Fruit fly (Drosophila melanogaster) whole organism: ENCODE results near the gene CG33494.

Experiments
- CG8478 ChIP-seq: fragments of >200 bp; optimal IDR thresholded peaks from 2 replicates; lab custom pipeline; 2018; ENCODE audit warnings: inconsistent platforms
- Dll ChIP-seq: fragments of >200 bp; optimal IDR thresholded peaks from 2 replicates; lab custom pipeline; 2017
- EcR ChIP-seq, 2 experiments: fragments of >200 bp; optimal IDR thresholded peaks; 2 replicates each; lab custom pipeline; 2017; ENCODE audit warnings: missing biosample characterization in 2 of 2, missing genetic modification characterization in 2 of 2, missing genetic modification reagents in 2 of 2
- pan ChIP-seq: fragments of >200 bp; optimal IDR thresholded peaks from 2 replicates; lab custom pipeline; 2017
- psq ChIP-seq: fragments of >200 bp; optimal IDR thresholded peaks from 2 replicates; lab custom pipeline; 2017
- usp ChIP-seq: fragments of >200 bp; optimal IDR thresholded peaks from 2 replicates; lab custom pipeline; 2017; ENCODE audit warnings: missing biosample characterization, missing genetic modification characterization, mixed read lengths

Gene CG33494

dm6 chr3R:25482463-25483173, 12.3 kb downstream of the CG33494 start, which contains the start of the genes XNP, CG42488 and CG5116:
Gene XNP, minus strand, starts transcription at chr3R:25482834.
Gene CG42488, plus strand, starts transcription at chr3R:25483098.
Gene CG5116, plus strand, starts transcription at chr3R:25483098.
- no peak for TF ChIP-seq CG8478
- TF ChIP-seq EcR (GFP tag; optimal IDR thresholded peaks at IDR 0.05; lab: Kevin White, UChicago) = no peak
- no peak for TF ChIP-seq pan (lab: Kevin White, UChicago)
- TF ChIP-seq Dll = no peak
- TF ChIP-seq psq (lab: Kevin White, UChicago) = no peak
- TF ChIP-seq usp (GFP tag; lab: Kevin White, UChicago) = no peak

- no peak for TF ChIP-seq CG8478
- no peak for TF ChIP-seq usp (GFP tag; lab: Kevin White, UChicago)
- no peak for TF ChIP-seq Dll
- TF ChIP-seq pan (lab: Kevin White, UChicago) = no peak
- no peak for TF ChIP-seq psq (lab: Kevin White, UChicago)
- TF ChIP-seq EcR (GFP tag; optimal IDR thresholded peaks at IDR 0.05; lab: Kevin White, UChicago) = no peak
Observed at dm6 chr3R:25476744-25477143, 18.2 kb downstream of the CG33494 start, which contains the start of the genes CG4553 and MED28. Gene CG4553, minus strand, starts transcription at chr3R:25476915. Gene MED28, plus strand, starts transcription at chr3R:25477003.

DNA sequence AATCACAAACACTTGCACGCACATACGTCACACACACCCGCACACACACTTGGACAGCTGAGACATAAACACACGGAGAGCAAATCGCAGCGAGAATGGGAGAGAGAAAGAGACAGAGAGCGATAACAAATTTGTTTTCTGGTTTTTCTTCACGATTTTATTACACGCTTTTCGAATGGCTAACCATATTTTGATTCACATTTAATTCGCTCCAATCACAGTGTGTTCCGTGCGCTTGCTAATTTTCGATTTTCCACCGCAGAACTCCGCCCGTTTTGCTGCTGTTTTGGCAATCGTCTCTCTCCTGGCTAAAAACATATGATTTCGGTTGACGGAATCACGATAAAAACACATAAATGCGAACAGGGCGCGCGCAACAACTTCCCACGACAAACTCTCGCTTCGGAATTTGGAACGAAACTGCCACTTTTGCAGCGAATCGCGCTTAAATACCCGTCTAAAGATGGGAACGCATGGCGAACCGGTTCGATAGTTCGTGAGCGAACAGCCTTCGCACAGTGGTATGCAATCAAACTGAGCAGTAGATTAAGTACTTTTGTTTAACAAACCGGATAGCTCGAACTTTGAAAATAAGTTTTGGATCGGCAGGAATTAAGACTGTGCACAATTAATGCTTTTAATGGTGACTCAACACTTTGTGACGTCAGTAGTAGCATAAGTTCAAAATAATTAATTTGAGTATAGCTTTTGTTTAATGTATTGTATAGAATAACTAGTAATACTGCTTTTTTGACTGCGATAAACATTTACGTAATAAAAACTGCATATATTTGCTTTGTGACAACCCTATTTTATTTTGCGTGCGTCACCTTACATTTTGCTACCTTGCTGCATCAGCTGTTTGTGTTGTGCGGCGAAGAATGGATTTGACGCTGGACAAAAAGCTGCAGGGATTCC, 22.1 kb downstream of the CG33494 start, which contains the start of the genes Fur1 and Vps33B:
Gene Fur1, minus strand, starts transcription at position 424 of the 918 bp plus-strand sequence.
Gene Vps33B, plus strand, starts transcription at position 856 of the 918 bp plus-strand sequence.
- no peak for TF ChIP-seq psq (lab: Kevin White, UChicago)

dm6 chr3R:25471853-25472634, 22.9 kb downstream of the CG33494 start:
- TF ChIP-seq usp (GFP tag; lab: Kevin White, UChicago) (no peak), Dll (no peak), EcR (GFP tag; optimal IDR thresholded peaks at IDR 0.05; lab: Kevin White, UChicago) (no peak), psq (lab: Kevin White, UChicago) (no peak), CG8478 (no peak), pan (lab: Kevin White, UChicago) (no peak)

DNA sequence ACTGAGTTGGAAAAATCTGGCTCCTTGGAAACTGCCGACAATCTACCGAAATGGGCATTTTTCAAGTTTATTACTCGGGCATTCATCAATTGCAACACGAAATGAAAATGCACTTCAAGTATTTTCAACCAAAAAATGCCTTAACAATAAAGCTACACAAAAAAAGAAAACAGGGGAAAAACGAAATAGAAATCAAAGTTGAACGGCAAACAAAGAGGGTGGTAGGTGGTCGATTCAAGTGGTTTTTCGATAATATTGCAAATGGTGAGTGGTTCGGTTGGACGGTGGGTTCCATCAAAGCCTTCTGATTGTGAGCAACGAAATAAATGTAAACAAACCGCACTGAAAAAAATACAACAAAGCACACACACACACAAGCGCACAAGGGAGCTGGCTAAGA, 28.8 kb downstream of the CG33494 start:
- TF ChIP-seq pan (lab: Kevin White, UChicago) = no peak
- TF ChIP-seq Dll = no peak
- TF ChIP-seq psq (lab: Kevin White, UChicago) = no peak
- TF ChIP-seq CG8478 = no peak

DNA sequence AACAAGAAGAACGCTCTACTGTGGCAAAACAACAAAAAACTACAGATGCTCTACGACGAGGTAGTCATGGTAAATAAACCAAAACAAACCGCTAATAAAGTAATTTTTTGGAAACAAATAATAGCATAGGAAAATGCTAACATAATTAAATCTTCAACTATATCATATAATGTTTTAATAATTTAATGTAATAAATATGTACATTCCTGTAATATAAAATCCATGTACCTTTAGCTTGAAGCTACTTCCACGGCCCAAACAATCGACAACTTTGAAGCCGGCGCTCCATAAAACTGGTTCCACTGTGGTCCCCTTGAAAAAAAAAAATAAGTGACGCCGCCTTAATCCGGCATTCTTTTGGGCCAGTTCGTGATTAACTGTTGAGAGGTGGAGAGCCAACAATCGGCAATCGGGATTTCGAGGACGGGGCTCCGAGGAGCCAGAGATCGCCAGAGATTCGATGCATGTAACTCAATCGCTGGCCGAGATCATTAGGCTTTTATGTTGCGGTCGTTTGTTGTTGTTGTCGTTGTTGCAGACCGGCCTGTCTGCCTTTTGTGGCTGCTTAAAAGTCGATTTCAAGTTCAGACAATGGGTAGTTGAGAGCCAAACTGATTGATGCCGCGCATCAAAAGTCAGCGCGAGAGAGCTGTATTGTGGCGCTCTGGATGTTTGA, 32.2 kb downstream of the CG33494 start:
- TF ChIP-seq CG8478 = no peak
- no peak for TF ChIP-seq EcR (GFP tag; optimal IDR thresholded peaks at IDR 0.05; lab: Kevin White, UChicago)
- TF ChIP-seq psq (lab: Kevin White, UChicago) = no peak
- no peak for TF ChIP-seq usp (GFP tag; lab: Kevin White, UChicago)
- TF ChIP-seq pan (lab: Kevin White, UChicago) = no peak
- TF ChIP-seq Dll = no peak

DNA sequence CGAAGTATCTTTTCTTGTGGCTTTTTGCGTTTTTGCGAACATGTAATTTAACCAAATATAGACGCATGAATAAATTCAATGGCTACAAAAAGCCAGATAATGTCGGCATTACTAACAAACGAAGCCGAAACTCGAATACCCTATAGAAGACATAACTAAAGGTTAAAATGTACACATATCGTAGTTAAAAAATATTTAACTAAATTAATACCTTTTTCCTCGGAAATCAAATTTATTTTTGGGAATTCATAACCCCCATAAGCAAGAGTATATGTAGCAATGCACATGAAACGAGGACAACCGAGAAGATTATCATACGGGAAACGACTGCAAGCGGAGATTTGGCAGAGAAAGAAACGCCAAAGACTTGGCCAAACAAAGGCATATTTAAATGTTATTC, 33.3 kb downstream of the CG33494 start:
- no peak for TF ChIP-seq Dll
- no peak for TF ChIP-seq psq (lab: Kevin White, UChicago)
- TF ChIP-seq EcR (GFP tag; optimal IDR thresholded peaks at IDR 0.05; lab: Kevin White, UChicago) = no peak
- TF ChIP-seq usp (GFP tag; lab: Kevin White, UChicago) = no peak
- TF ChIP-seq pan (lab: Kevin White, UChicago) = no peak

dm6 chr3R:25460650-25461049, 34.3 kb downstream of the CG33494 start:
- TF ChIP-seq CG8478 = no peak
- TF ChIP-seq EcR (GFP tag; optimal IDR thresholded peaks at IDR 0.05; lab: Kevin White, UChicago) = no peak

DNA sequence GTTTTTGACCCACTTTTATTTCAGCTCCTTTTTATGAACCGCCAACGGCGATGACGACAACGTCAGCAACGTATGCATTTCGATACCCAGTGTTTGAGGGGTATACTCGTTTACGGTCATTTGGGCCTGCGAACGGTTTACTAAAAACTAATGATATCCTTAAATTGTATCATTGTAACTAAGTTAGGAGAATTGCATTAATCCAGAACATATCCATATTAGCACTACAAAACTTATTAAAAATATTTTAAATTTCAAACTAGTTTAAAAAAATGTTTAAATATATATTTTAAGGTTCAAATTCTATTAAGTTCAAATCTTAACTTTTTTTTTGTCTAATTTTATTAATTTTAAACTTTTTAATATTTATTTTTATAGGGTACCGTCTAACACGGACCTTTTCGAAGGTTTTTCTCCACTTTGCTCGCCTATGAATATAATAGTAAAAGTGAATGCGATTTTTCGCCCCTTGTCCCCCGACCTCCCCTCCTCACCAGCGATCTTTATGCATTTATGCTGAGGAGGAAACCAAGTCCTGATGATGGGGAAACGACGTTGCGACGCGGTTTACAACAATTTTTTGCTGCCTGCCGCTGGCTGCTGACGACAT, 35.7 kb downstream of the CG33494 start:
- TF ChIP-seq psq (lab: Kevin White, UChicago) (no peak), usp (GFP tag; lab: Kevin White, UChicago) (no peak), pan (lab: Kevin White, UChicago) (no peak), CG8478 (no peak), Dll (no peak), EcR (GFP tag; optimal IDR thresholded peaks at IDR 0.05; lab: Kevin White, UChicago) (no peak)

DNA sequence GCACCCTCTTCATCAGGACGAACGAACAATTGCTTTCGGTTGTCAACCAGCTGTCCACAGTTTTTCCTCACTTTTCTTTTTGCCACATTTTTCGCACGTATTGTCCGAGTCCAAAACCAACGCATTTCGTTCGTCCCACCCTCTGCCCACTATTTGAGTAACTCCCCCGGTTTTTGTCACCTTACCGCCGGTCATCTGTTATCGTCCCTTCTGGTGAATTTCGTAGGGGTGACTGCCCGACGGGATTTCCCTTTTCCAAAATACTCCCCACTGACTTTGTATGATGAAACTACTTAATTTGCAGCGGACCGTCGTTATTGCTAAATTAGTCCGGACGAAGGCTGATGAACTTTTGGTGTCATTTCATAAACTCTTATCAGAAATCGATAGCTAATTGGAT, 37.9 kb downstream of the CG33494 start:
- no peak for TF ChIP-seq psq (lab: Kevin White, UChicago)
- no peak for TF ChIP-seq pan (lab: Kevin White, UChicago)

dm6 chr3R:25453150-25453680, 41.7 kb downstream of the CG33494 start:
- TF ChIP-seq pan (lab: Kevin White, UChicago) (no peak), psq (lab: Kevin White, UChicago) (no peak), Dll (no peak), usp (GFP tag; lab: Kevin White, UChicago) (no peak), EcR (GFP tag; optimal IDR thresholded peaks at IDR 0.05; lab: Kevin White, UChicago) (no peak), CG8478 (no peak)
